Fruit fly (Drosophila melanogaster) whole organism, larva: Measurements from ENCODE around the gene meep.
A peak's percentile ranks its signal among the peaks of the same experiment; 100 is the strongest.

ENCODE experiments used
- noc ChIP-seq: fragments of 200-800 bp; sonication (Bioruptor generic); optimal IDR thresholded peaks from 3 replicates; lab custom pipeline; 2019; ENCODE audit warnings: missing biosample characterization, mild to moderate bottlenecking, missing genetic modification characterization, moderate library complexity

Gene meep

DNA sequence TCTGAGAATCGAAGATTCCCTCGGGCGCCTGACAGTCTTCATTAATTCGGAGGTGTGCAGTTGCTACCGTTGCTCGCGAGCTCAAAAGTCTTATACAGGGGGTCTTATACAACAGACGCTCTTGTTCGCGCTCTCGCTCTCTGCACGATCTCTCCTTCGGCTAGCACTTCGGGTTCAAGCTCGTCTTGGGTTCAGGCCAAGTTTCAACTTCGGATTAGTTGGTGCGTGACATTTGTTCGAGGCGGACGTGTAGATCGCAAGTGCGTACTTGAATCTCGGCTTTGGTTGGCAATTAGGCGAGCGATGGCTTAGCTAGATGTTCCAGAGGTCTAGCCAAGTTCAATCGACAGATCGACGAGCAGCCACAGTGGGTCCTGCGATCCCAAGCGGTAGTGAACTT is 5.4 kb upstream of the meep start:
- no peak for TF ChIP-seq noc (tag; lab: Kevin White, UChicago)

DNA sequence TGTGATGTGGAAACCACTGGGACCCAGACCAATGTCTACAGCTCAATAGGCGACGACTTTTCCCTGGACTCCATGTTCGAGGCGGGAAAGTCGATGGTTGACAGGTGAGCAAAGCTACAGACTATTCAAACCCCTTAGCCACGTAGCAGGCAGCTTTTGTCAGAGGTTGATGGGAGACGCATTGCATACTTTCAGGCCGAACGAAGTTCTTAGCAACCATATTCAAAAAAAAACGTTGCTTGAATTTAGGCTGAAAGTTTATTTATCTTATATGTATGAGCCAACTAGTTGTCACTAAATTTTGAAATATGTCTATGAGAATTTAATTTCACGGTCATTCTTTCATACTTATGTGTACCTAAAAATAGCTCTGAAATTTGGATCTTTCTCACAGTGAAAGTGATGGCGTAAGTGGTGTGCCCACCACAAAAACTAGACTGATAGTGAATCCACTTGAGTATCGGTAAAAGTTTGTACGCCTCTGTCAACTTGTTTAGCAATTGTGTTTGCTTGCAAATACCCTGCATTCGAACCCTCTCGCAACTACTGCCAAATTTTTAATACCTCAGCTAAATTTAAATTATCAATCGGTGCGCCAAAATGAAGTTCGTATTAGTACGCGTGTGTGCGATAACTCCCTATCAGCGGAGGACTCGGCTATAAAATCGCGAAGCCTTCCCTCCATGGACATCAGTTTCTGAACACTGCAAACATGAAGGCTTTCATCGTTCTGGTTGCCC is 4.0 kb upstream of the meep start, which contains the start of gene LysB:
Gene LysB (plus strand): TSS at position 690 of the 740 bp plus-strand sequence.
- TF ChIP-seq noc (tag; lab: Kevin White, UChicago): no peak

DNA sequence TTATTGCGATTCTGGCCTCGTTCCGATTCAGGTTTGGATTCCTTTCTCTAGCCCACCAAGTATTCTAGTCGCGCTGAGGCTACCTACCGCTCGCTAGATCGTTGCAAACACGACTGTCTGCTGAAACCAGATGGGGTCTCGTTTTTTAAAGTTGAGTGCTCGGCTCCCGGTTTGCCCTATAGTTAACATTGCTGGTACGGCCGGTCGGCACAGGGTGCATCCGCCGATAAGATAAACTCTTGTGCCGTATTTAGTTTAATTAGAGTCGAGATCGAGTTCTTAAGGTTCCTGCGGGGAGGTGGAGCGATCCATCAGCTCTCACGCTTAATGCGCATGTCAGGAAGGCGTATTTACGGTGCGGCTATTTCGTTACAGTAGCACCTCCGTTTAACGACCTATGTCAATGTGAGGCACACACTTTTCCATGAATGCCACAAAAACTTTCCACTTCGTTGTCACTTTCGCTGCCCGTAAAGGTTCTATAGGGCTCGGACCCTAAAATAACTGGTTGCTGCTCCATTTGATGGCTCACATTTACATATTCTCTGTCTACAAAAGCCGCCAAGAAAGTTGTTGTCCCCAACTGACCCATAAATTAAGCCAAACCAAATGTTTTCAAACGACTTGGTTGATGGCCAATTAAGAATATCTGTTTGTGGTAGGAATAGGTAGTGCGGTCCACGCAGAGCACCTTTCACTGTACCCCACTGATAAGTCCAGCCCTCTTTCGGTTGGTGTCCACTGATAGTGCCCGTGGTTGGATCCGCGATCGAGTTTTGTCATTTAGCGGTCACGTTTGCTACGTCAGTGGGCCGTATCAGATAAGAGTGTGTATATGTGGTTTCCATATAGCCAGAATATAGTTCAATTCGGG is 2.1 kb upstream of the meep start, which contains the start of gene CG9119:
Gene CG9119 (minus strand): TSS at position 122 of the 874 bp plus-strand sequence.
- peak; percentile 96 for TF ChIP-seq noc (tag; lab: Kevin White, UChicago)

DNA sequence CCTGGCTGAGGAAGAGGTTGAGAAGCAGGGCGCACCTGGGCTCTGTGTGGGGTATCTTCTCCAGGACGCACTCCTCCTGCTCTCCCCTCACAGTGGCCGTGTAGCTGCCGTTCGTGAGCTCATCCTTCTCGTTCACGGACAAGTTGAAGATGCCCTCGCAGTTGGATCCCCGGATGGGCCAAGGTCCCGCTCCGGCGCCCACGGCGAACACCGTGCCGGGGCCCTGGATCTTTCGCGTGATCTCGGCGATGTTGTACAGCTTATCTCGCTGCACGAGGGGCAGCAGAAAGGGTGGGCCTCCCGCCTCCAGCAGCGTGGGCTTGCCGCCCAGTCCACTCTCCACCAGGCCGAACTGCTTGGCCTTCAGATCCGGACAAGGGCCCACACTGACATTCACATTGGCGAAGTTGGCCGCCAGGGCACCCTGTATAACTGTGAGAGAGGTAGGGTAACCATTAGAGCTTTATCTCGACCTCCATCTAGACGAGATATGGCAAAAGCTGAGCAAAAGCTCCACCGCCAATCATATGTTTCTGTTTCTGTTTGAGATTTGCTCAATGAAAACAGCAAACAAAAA is 1.1 kb upstream of the meep start:
- no peak for TF ChIP-seq noc (tag; lab: Kevin White, UChicago)

DNA sequence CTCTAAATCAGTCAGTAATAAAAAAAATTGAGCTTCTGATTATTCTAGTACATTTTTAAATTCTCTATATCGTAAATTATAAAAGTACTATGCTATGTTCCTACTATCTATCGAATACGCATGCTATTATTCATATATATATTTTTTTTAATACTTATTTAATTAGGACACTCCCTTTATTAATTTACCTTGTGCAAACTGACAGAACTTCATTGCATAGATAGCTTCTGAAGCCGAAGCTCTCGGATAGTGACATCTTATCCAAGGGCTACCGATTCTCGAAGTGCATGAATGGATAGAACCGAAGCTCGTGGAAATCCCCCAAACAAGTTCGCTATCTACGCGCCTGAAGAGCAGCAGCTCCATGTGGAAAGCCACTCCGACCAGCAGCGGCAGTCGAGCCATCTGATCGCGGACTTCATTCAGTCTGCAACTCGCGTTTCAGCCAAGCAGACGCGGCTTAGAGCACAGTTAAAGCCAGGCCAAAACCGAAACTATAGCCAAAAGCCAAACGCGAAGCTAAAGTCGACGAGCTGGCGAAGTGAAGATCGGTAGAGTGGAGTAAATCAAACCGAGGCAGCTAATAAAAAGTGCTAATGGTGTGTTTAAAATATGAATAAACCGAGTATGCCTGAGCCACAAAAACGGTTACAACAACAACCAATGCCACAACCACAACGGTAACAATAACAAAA is 2.3 kb downstream of the meep start, which contains the start of gene mwh:
Gene mwh (plus strand): TSS at position 430 of the 695 bp plus-strand sequence.
- no peak for TF ChIP-seq noc (tag; lab: Kevin White, UChicago)

DNA sequence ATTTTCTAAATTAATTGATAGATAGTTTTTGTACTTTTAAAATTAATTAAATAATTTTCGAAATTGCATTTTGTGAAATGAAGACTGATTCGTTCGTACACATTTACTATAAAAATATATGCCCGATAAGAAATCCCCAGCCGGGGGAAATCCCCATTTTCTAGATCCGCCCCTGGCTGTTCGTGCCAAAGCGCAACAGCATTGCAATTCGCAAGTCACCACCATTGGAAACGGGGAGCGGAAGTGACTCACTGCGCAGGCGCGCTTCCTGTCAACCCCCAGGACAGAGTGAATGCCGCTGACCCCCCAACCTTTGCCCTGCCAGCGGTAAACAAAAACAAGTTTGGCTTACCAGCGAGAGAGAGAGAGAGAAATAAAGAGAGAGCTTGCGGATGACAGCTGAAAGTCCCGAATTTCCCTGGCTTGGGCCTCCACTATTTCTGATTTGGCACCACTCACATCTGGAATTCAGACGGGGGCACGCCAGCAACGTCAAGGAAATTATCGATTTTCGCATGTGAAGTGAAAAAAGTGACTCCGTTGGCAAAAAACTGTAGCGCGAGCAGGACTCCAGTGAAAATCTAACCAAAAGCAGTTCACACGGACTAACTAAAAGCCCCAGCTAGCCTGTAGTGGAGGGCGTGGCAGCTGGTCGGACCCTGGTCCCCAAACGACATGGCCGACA is 6.8 kb downstream of the meep start, which contains the start of gene Aplip1:
Gene Aplip1 (plus strand): TSS at position 450 of the 685 bp plus-strand sequence.
- no peak for TF ChIP-seq noc (tag; lab: Kevin White, UChicago)

DNA sequence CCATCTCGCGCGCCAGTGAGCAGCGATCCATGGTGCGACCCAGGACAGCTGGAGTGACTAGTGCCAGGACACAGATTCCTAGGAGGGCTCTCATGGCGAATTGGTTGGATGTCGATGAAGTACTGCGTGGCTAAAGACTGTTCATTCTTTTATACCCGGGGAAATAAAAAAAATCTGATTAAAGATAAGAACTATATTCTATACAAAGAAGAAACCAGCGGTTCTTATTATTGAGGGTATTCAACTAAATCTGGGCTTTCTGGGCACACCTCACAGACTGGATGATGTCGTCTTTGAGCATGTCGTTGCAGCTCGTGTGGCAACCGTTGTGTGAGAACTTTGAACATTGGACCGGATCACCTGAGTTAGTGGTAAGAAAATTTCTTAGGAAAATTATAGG is 7.6 kb downstream of the meep start, which contains the start of gene LysX:
Gene LysX (minus strand): TSS at position 101 of the 400 bp plus-strand sequence.
- TF ChIP-seq noc (tag; lab: Kevin White, UChicago): no peak

DNA sequence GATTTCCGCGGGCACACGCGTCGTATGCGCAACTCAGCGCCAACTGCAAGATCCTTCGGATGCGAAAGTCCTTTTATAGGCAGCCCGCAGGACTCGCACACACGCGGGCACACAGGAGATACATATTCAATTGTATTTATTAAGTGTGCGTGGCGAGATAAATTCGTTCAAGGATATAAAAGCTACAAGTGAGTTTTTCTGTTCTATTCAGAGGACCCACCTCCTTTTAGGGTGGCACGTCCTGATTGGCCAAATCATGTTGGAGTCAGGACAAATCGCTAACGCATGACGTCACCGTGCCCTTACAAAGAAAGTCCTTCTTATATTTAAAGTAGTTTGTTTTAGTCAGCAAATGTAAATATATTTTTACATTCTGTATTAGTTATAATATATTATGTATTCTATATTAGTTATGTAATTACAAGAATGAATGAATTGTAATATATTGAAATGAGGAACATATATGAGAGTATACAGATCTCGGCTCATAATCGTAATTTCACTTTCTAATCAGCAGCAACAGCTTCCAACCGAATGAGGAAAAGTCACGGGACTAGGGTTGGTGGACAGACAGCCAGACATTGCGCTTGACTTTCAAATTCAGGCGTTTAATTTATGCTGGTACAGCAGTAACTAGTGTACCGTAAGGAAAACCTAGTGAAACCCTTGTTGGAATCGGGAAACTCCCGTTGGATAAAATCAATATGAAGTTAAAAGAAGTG is 9.6 kb downstream of the meep start, which contains the start of gene Trhn:
Gene Trhn (minus strand): TSS at position 51 of the 722 bp plus-strand sequence.
- TF ChIP-seq noc (tag; lab: Kevin White, UChicago): no peak

DNA sequence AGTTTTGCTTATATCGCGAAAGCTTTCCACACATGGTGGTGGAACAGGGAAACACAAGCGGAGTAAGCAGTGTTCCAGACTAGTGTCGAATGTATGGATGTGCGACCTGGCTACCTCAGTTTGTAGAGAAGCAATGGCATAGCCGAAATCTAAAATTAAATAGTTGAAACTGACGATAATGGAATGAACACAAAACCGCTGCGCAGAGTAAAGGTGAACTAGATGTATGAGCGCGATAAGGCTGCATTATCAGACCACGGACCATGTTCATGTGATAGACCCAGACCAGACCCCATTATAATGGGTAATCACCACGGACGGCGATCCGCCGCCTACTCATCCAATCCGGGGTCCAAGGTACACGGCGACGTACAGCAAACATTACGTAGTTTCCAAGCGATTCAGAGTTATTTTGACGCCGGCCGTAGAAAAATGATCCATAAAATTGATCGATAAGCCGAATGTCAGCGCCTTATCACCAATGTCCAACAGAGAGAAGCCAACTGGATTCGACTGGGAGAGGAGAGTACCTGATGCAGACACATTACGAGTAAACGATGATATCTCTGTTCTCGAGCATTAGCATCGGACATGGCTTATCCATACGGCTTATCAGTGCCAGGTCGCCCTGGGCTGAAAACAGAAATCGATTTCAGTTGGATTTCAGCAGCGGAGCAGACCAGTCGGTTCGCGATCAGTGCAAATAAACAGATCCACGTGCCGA is 13.7 kb downstream of the meep start, which contains the start of gene CG13912:
Gene CG13912 (plus strand): TSS at position 653 of the 724 bp plus-strand sequence.
- peak; percentile 78 for TF ChIP-seq noc (tag; lab: Kevin White, UChicago)

DNA sequence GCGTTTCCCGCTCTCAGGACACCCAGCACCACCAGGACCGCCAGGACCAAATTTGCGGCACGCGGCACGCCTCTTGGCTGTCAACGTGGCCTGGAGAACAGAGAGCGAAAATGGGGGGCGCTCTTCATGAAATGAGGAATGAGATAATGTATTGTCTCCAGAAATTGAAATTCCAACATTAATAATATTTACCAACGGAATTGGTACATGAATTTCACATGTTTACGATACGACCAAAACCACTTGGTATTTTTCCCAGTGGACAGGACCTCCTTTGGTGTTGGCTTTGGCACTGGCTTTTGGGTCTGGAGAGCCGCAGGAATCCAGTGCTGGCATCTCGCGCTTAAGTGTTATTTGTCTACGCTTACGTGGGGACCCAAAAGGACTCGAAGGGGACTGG is 19.4 kb downstream of the meep start:
- TF ChIP-seq noc (tag; lab: Kevin White, UChicago): no peak

DNA sequence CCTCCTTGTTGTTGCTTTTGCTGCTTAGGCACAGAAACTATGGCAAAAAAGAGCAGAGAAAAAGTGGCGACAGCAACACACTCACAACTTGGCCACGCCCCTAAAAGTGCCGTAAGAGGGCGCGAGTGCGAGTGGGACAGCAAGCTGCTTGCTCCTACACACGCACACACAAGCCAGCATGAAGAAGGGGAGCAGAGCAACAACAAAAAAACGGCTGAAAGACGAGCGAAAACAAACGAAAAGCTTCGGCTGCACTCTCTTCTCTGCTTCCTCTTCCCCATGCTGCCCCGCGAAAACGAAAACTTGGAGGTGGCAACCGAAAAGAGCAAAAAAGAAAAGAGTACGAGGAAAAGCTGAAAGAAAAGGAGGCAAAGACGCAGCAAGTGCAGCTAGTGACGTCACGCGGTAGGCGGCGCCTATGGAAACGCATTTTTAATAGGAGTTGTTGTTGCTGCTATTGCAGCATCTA is 24.7 kb downstream of the meep start:
- no peak for TF ChIP-seq noc (tag; lab: Kevin White, UChicago)

DNA sequence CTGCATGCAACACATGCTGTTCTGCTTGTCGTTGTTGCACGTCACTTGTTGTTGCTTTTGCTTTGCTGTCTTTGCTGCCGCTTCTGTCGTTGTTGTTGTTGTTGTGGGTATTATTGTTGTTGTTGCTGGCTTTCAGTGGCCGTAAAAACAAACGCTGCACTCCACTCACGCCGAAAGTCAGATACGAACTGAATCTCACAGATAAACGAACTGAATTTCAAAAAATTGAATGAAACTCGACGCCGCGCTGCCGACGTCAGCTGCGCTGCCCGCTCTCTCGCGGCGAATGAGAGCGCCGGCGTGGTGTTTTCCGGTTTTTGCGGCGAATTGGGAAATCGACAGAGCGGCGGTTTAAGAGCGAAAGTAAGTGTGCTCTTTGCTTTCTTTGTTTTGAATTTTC is 25.8 kb downstream of the meep start, which contains the start of gene bab2:
Gene bab2 (minus strand): TSS at position 192 of the 400 bp plus-strand sequence.
- no peak for TF ChIP-seq noc (tag; lab: Kevin White, UChicago)

DNA sequence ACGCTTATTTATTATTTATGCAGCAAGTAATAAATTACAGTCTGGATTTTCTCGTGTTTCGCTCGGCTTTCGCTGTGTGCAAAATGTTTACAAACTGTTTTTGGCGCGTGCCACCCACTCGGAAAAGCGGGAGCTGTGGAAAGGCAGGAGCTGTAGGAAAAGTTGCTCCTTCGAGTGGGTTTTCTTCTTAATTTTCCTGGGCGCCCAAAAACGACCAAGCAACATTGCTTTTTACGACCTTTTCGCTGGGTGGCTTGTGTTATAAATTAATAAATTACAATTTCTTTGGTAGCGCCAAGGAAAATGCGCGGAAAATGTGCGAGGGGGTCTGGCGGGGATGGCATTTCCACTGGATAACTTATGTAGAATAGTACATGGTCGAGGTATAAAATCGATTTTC is 26.3 kb downstream of the meep start:
- no peak for TF ChIP-seq noc (tag; lab: Kevin White, UChicago)
